Worm (Caenorhabditis elegans): ENCODE measurements around the gene T05A7.3.

Gene T05A7.3

DNA sequence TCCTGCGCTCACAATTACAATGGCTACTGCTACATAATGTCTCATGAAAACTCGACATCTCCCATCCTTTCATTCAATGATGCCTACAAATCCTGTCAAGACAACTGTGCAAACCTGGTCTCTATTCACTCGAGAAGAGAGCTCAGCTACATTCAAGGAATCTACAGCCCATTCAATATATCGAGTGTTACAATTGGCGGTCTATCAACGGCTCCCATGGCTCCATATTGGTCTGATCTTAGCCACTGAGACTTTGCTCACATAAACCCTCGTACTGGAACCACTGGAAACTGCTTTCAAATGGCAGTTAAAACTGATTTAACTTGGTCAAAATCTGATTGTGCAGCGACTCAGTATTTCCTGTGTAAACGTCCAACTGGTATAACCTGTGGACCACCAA, at the start of gene T05A7.3:
Gene T05A7.3, plus strand, starts transcription at position 301 of the 400 bp plus-strand sequence.
- no peak for TF ChIP-seq unc-55 (GFP tag; optimal IDR thresholded peaks at IDR 0.05)
- no peak for TF ChIP-seq R02D3.7 (tag; optimal IDR thresholded peaks at IDR 0.05)
- TF ChIP-seq nhr-23 (tag; optimal IDR thresholded peaks at IDR 0.05), result no peak
- no peak for TF ChIP-seq skn-1 (tag; optimal IDR thresholded peaks at IDR 0.05)
- TF ChIP-seq crh-2 (tag; optimal IDR thresholded peaks at IDR 0.05), result no peak
- no peak for TF ChIP-seq snpc-4 (tag; optimal IDR thresholded peaks at IDR 0.05)
- TF ChIP-seq nhr-237 (tag; optimal IDR thresholded peaks at IDR 0.05), result no peak
- no peak for TF ChIP-seq F13H6.1 (tag; optimal IDR thresholded peaks at IDR 0.05)
- TF ChIP-seq nhr-6 (tag; optimal IDR thresholded peaks at IDR 0.05), result no peak
- TF ChIP-seq ztf-1 (GFP tag; conservative IDR thresholded peaks at IDR 0.05), result no peak
- TF ChIP-seq Y55F3AM.14 (GFP tag; optimal IDR thresholded peaks at IDR 0.05), result no peak
- TF ChIP-seq ama-1 (optimal IDR thresholded peaks at IDR 0.05), result no peak
- TF ChIP-seq lsy-2 (tag; optimal IDR thresholded peaks at IDR 0.05), result no peak
- no peak for TF ChIP-seq nhr-12 (tag; optimal IDR thresholded peaks at IDR 0.05)
- TF ChIP-seq sma-3 (GFP tag; optimal IDR thresholded peaks at IDR 0.05), result no peak
- no peak for TF ChIP-seq elt-3 (tag; optimal IDR thresholded peaks at IDR 0.05)
- no peak for TF ChIP-seq zag-1 (tag; optimal IDR thresholded peaks at IDR 0.05)

ce11 chrII:4626606-4627005, 49.0 kb upstream of the T05A7.3 start, which contains the start of gene F35D11.1:
TSS of gene F35D11.1 (plus strand) at chrII:4626906.
- no peak for TF ChIP-seq sma-3 (GFP tag; optimal IDR thresholded peaks at IDR 0.05)
- TF ChIP-seq snpc-4 (tag; optimal IDR thresholded peaks at IDR 0.05), result no peak
- no peak for TF ChIP-seq lin-13 (GFP tag; optimal IDR thresholded peaks at IDR 0.05)
- TF ChIP-seq dmd-4 (tag; optimal IDR thresholded peaks at IDR 0.05), result no peak
- no peak for TF ChIP-seq elt-3 (tag; optimal IDR thresholded peaks at IDR 0.05)
- no peak for TF ChIP-seq aly-2 (tag; optimal IDR thresholded peaks at IDR 0.05)
- no peak for TF ChIP-seq crh-2 (tag; optimal IDR thresholded peaks at IDR 0.05)
- no peak for TF ChIP-seq nhr-129 (tag; optimal IDR thresholded peaks at IDR 0.05)
- TF ChIP-seq egl-27 (tag; optimal IDR thresholded peaks at IDR 0.05), result no peak
- no peak for TF ChIP-seq sma-9 (GFP tag; optimal IDR thresholded peaks at IDR 0.05)
- TF ChIP-seq sma-9 (tag; optimal IDR thresholded peaks at IDR 0.05), result no peak
- TF ChIP-seq skn-1 (tag; optimal IDR thresholded peaks at IDR 0.05), result no peak
- TF ChIP-seq ztf-11 (tag; optimal IDR thresholded peaks at IDR 0.05), result no peak
- no peak for TF ChIP-seq nhr-11 (tag; optimal IDR thresholded peaks at IDR 0.05)
- no peak for TF ChIP-seq ZK546.5 (tag; optimal IDR thresholded peaks at IDR 0.05)
- TF ChIP-seq mdl-1 (tag; optimal IDR thresholded peaks at IDR 0.05), result no peak
- no peak for TF ChIP-seq ztf-1 (GFP tag; conservative IDR thresholded peaks at IDR 0.05)

DNA sequence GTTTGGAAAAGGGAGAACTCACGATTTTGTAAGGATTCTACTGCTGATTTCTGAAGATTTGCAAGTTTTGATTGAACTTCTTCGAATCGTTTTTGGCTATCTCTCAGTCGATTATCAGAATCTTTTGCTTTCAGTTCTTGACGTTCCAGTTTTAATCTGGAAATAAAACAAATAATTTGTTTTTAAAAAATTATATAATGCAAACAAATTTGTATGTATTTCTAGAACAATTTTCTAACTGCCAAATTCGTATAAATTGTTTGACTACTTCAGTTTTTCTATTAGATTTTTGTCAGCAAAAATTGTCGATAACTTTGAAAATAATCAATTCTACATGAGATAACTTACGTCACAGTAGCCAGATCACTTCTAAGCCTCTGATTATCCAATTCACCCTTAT, 44.1 kb upstream of the T05A7.3 start:
- TF ChIP-seq egl-27 (tag; optimal IDR thresholded peaks at IDR 0.05), result no peak
- no peak for TF ChIP-seq unc-39 (tag; optimal IDR thresholded peaks at IDR 0.05)
- no peak for TF ChIP-seq ama-1 (optimal IDR thresholded peaks at IDR 0.05)
- TF ChIP-seq C34F6.9 (tag; optimal IDR thresholded peaks at IDR 0.05), result no peak
- no peak for TF ChIP-seq nhr-23 (tag; optimal IDR thresholded peaks at IDR 0.05)
- TF ChIP-seq unc-55 (GFP tag; optimal IDR thresholded peaks at IDR 0.05), result no peak
- no peak for TF ChIP-seq aly-2 (tag; optimal IDR thresholded peaks at IDR 0.05)
- no peak for TF ChIP-seq ceh-82 (tag; optimal IDR thresholded peaks at IDR 0.05)
- no peak for TF ChIP-seq snpc-4 (tag; optimal IDR thresholded peaks at IDR 0.05)
- no peak for TF ChIP-seq mab-5 (tag; optimal IDR thresholded peaks at IDR 0.05)
- TF ChIP-seq skn-1 (tag; optimal IDR thresholded peaks at IDR 0.05), result no peak
- TF ChIP-seq blmp-1 (tag; optimal IDR thresholded peaks at IDR 0.05; ENCODE audit: insufficient read depth), result no peak
- no peak for TF ChIP-seq lsy-2 (tag; optimal IDR thresholded peaks at IDR 0.05)
- no peak for TF ChIP-seq zag-1 (tag; optimal IDR thresholded peaks at IDR 0.05)
- no peak for TF ChIP-seq crh-2 (tag; optimal IDR thresholded peaks at IDR 0.05)

DNA sequence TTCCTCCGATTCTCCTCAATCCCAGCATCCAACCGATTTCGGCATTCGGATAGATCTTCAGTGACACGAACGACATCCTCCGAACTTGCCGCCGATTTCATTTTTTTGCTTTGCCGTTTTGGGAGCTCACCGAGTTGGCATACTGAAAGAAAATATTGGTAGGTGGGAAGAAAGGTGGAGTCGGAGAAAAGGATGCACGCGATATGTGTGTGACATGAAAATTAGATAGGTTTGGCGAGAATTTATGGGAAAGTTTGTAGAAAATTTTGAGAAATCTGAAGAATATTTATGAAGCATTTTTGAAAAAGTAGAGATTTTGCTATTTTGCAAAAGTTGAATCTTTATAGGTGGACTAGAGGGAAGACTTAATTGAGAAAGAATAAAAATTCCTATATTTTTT, 37.3 kb upstream of the T05A7.3 start, which contains the start of gene che-10:
Gene che-10, minus strand, starts transcription at position 101 of the 400 bp plus-strand sequence.
- TF ChIP-seq zag-1 (tag; optimal IDR thresholded peaks at IDR 0.05) (no peak), elt-3 (tag; optimal IDR thresholded peaks at IDR 0.05) (no peak), ceh-82 (tag; optimal IDR thresholded peaks at IDR 0.05) (no peak), sem-4 (tag; optimal IDR thresholded peaks at IDR 0.05) (no peak), ztf-1 (GFP tag; conservative IDR thresholded peaks at IDR 0.05) (no peak), blmp-1 (tag; optimal IDR thresholded peaks at IDR 0.05; ENCODE audit: insufficient read depth) (no peak), dmd-4 (tag; optimal IDR thresholded peaks at IDR 0.05) (no peak), aly-2 (tag; optimal IDR thresholded peaks at IDR 0.05) (no peak), gmeb-1 (tag; optimal IDR thresholded peaks at IDR 0.05) (no peak), lin-11 (tag; optimal IDR thresholded peaks at IDR 0.05) (no peak), F13H6.1 (tag; optimal IDR thresholded peaks at IDR 0.05) (no peak), elt-1 (tag; optimal IDR thresholded peaks at IDR 0.05) (no peak), ZK546.5 (tag; optimal IDR thresholded peaks at IDR 0.05) (no peak), mbf-1 (tag; optimal IDR thresholded peaks at IDR 0.05) (no peak), lin-39 (tag; optimal IDR thresholded peaks at IDR 0.05) (no peak)
